Fruit fly (Drosophila melanogaster) whole organism, adult: ENCODE results near the gene RpS25.

ENCODE experiments used
- CG14711 ChIP-seq: fragments of 200-800 bp; sonication (Bioruptor generic); optimal IDR thresholded peaks from 2 replicates; lab custom pipeline; 2018; ENCODE audit warnings: missing biosample characterization, mild to moderate bottlenecking, missing genetic modification characterization, moderate library complexity
- CG5204 ChIP-seq: fragments of 200-800 bp; sonication (Bioruptor generic); optimal IDR thresholded peaks from 2 replicates; lab custom pipeline; 2016; ENCODE audit warnings: missing biosample characterization, missing genetic modification characterization
- CG7101 ChIP-seq: fragments of 200-800 bp; sonication (Bioruptor generic); optimal IDR thresholded peaks from 2 replicates; lab custom pipeline; 2018; ENCODE audit warnings: missing biosample characterization, mild to moderate bottlenecking, missing genetic modification characterization, moderate library complexity
- cic ChIP-seq: fragments of 200-800 bp; sonication (Bioruptor generic); optimal IDR thresholded peaks from 2 replicates; lab custom pipeline; 2017; ENCODE audit warnings: missing biosample characterization, mild to moderate bottlenecking, missing genetic modification characterization, moderate library complexity
- kay ChIP-seq: fragments of 200-800 bp; sonication (Bioruptor generic); peaks from one replicate; lab custom pipeline; 2016; ENCODE audit warnings: missing biosample characterization, missing genetic modification characterization, borderline replicate concordance
- pad ChIP-seq: fragments of 200-800 bp; sonication (Bioruptor generic); optimal IDR thresholded peaks from 3 replicates; lab custom pipeline; 2017; ENCODE audit warnings: missing biosample characterization, missing genetic modification characterization, mild to moderate bottlenecking, moderate library complexity, missing genetic modification reagents

DNA sequence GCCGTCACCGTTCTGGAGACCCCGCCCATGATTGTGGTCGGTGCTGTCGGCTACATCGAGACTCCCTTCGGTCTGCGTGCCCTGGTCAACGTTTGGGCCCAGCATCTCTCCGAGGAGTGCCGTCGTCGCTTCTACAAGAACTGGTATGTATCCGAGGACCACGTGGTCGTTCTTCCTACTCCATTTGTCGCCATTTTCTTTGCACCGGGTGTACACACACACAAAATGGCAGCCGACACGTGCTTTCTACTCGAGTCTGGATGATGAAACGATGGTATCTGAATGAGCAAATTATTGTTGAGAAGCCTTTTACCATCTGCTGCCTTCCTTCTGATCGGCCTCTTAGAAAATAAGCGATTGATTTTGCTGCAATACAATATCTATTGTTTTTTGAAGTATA lies 6.5 kb upstream of the RpS25 start:
- TF ChIP-seq CG7101 (tag; lab: Kevin White, UChicago), result no peak
- TF ChIP-seq CG14711 (tag; lab: Kevin White, UChicago), result no peak
- TF ChIP-seq kay (GFP tag; lab: Kevin White, UChicago), result no peak
- TF ChIP-seq cic, result no peak
- TF ChIP-seq CG5204 (GFP tag; lab: Kevin White, UChicago), result no peak
- no peak for TF ChIP-seq pad (GFP tag; lab: Kevin White, UChicago)
